Worm (Caenorhabditis elegans) whole organism, young adult: Measurements from ENCODE around the gene F18G5.6.
A peak's percentile ranks its signal among the peaks of the same experiment; 100 is the strongest.

Experiments used
- B0336.3 ChIP-seq: fragments of 200-800 bp; sonication (Bioruptor generic); IDR thresholded peaks from 2 replicates; pipeline ENCODE4 v1.3.6; 2022; ENCODE audit warnings: missing genetic modification characterization, missing compliant biosample characterization
- F10E7.11 ChIP-seq: sonication (generic microtip); optimal IDR thresholded peaks from 2 replicates; lab custom pipeline; 2017; ENCODE audit warnings: mild to moderate bottlenecking, missing genetic modification characterization, moderate library complexity, missing compliant biosample characterization
- F39B2.1 ChIP-seq: fragments of 200-800 bp; sonication (Bioruptor generic); IDR thresholded peaks from 2 replicates; pipeline ENCODE4 v1.3.6; 2022; ENCODE audit warnings: missing genetic modification reagents, missing genetic modification characterization, missing compliant biosample characterization
- F52B5.7 ChIP-seq: sonication (generic microtip); optimal IDR thresholded peaks from 2 replicates; lab custom pipeline; 2016; ENCODE audit warnings: mild to moderate bottlenecking, missing genetic modification characterization, missing compliant biosample characterization
- F55B11.4 ChIP-seq: sonication (generic microtip); optimal IDR thresholded peaks from 2 replicates; lab custom pipeline; 2016; ENCODE audit warnings: missing compliant biosample characterization, missing genetic modification characterization, borderline replicate concordance; ENCODE audit not compliant: insufficient read depth
- K12H6.12 ChIP-seq: fragments of 200-800 bp; sonication (Bioruptor generic); optimal IDR thresholded peaks from 2 replicates; lab custom pipeline; 2018; ENCODE audit warnings: mild to moderate bottlenecking, missing genetic modification characterization, missing compliant biosample characterization
- T26A5.8 ChIP-seq: sonication (generic microtip); optimal IDR thresholded peaks from 2 replicates; lab custom pipeline; 2016; ENCODE audit warnings: missing genetic modification characterization, missing compliant biosample characterization
- Y53F4B.3 ChIP-seq: fragments of 200-800 bp; sonication (Bioruptor generic); IDR thresholded peaks from 2 replicates; pipeline ENCODE4 v1.3.6; 2022; ENCODE audit warnings: missing genetic modification reagents, missing genetic modification characterization, missing compliant biosample characterization
- Y53G8AR.9 ChIP-seq: fragments of 200-800 bp; sonication (Bioruptor generic); conservative IDR thresholded peaks from 2 replicates; pipeline ENCODE4 v1.3.6; 2022; ENCODE audit warnings: missing genetic modification reagents, missing genetic modification characterization, missing compliant biosample characterization
- Y95B8A.8 ChIP-seq: fragments of 200-800 bp; sonication (Bioruptor generic); IDR thresholded peaks from 2 replicates; pipeline ENCODE4 v1.3.6; 2022; ENCODE audit warnings: missing genetic modification reagents, missing genetic modification characterization, missing compliant biosample characterization
- atf-7 ChIP-seq: sonication (generic microtip); optimal IDR thresholded peaks from 2 replicates; lab custom pipeline; 2017; ENCODE audit warnings: mild to moderate bottlenecking, missing genetic modification characterization, missing compliant biosample characterization
- cebp-1 ChIP-seq, 2 experiments: fragments of 200-800 bp in 1 of 2; sonication (Bioruptor generic) in 1 of 2; sonication (generic microtip) in 1 of 2; IDR thresholded peaks in 1 of 2; optimal IDR thresholded peaks in 1 of 2; 2 replicates each; pipeline versions ENCODE4 v1.3.6 to Lab custom; 2017 to 2022; ENCODE audit warnings: missing compliant biosample characterization in 2 of 2, missing genetic modification characterization in 2 of 2, mild to moderate bottlenecking in 1 of 2, missing genetic modification reagents in 1 of 2, moderate library complexity in 1 of 2
- ceh-27 ChIP-seq: fragments of 200-800 bp; sonication (Bioruptor generic); optimal IDR thresholded peaks from 2 replicates; lab custom pipeline; 2018; ENCODE audit warnings: mild to moderate bottlenecking, missing genetic modification characterization, moderate library complexity, missing compliant biosample characterization
- chd-7 ChIP-seq: sonication (generic microtip); optimal IDR thresholded peaks from 2 replicates; lab custom pipeline; 2016; ENCODE audit warnings: mild to moderate bottlenecking, missing genetic modification characterization, moderate library complexity, missing compliant biosample characterization
- dox-1 ChIP-seq: fragments of 200-800 bp; sonication (Bioruptor generic); IDR thresholded peaks from 2 replicates; pipeline ENCODE4 v1.3.6; 2022; ENCODE audit warnings: missing genetic modification reagents, missing genetic modification characterization, missing compliant biosample characterization
- dpff-1 ChIP-seq: sonication (generic microtip); optimal IDR thresholded peaks from 2 replicates; lab custom pipeline; 2017; ENCODE audit warnings: mild to moderate bottlenecking, missing genetic modification characterization, missing compliant biosample characterization
- egrh-3 ChIP-seq: fragments of 200-800 bp; sonication (Bioruptor generic); IDR thresholded peaks from 2 replicates; pipeline ENCODE4 v1.3.6; 2022; ENCODE audit warnings: missing genetic modification reagents, missing genetic modification characterization, missing compliant biosample characterization
- gei-17 ChIP-seq: fragments of 200-800 bp; sonication (Bioruptor generic); optimal IDR thresholded peaks from 2 replicates; lab custom pipeline; 2018; ENCODE audit warnings: mild to moderate bottlenecking, missing genetic modification characterization, missing compliant biosample characterization
- him-1 ChIP-seq: sonication (generic microtip); optimal IDR thresholded peaks from 2 replicates; lab custom pipeline; 2016; ENCODE audit warnings: missing genotype, missing genetic modification reagents, missing genetic modification characterization, missing compliant biosample characterization
- hmg-1.2 ChIP-seq: fragments of 200-800 bp; sonication (Bioruptor generic); IDR thresholded peaks from 2 replicates; pipeline ENCODE4 v1.3.6; 2022; ENCODE audit warnings: missing genetic modification reagents, missing genetic modification characterization, missing compliant biosample characterization
- hmg-20 ChIP-seq: fragments of 200-800 bp; sonication (Bioruptor generic); IDR thresholded peaks from 2 replicates; pipeline ENCODE4 v1.3.6; 2022; ENCODE audit warnings: missing genetic modification reagents, missing genetic modification characterization, missing compliant biosample characterization
- hsf-1 ChIP-seq: fragments of 200-800 bp; sonication (Bioruptor generic); IDR thresholded peaks from 2 replicates; pipeline ENCODE4 v1.3.6; 2022; ENCODE audit warnings: missing genetic modification reagents, missing genetic modification characterization, missing compliant biosample characterization
- lag-1 ChIP-seq: fragments of 200-800 bp; sonication (Bioruptor generic); IDR thresholded peaks from 2 replicates; pipeline ENCODE4 v1.3.6; 2022; ENCODE audit warnings: missing genetic modification reagents, missing genetic modification characterization, missing compliant biosample characterization
- let-526 ChIP-seq: fragments of 200-800 bp; sonication (Bioruptor generic); IDR thresholded peaks from 2 replicates; pipeline ENCODE4 v1.3.6; 2022; ENCODE audit warnings: missing genetic modification reagents, missing genetic modification characterization, missing compliant biosample characterization
- lin-40 ChIP-seq: sonication (generic microtip); optimal IDR thresholded peaks from 2 replicates; lab custom pipeline; 2016; ENCODE audit warnings: missing genetic modification characterization, mild to moderate bottlenecking, missing compliant biosample characterization, missing genotype, missing genetic modification reagents
- lir-1 ChIP-seq: fragments of 200-800 bp; sonication (Bioruptor generic); conservative IDR thresholded peaks from 2 replicates; pipeline ENCODE4 v1.3.6; 2022; ENCODE audit warnings: missing genetic modification reagents, missing genetic modification characterization, missing compliant biosample characterization
- madf-10 ChIP-seq: sonication (generic microtip); optimal IDR thresholded peaks from 2 replicates; lab custom pipeline; 2016; ENCODE audit warnings: mild to moderate bottlenecking, missing genetic modification characterization, missing compliant biosample characterization
- madf-8 ChIP-seq: fragments of 200-800 bp; sonication (Bioruptor generic); conservative IDR thresholded peaks from 2 replicates; pipeline ENCODE4 v1.3.6; 2022; ENCODE audit warnings: missing genetic modification reagents, missing genetic modification characterization, missing compliant biosample characterization
- mel-28 ChIP-seq: sonication (generic microtip); optimal IDR thresholded peaks from 2 replicates; lab custom pipeline; 2016; ENCODE audit warnings: borderline replicate concordance, mild to moderate bottlenecking, missing genetic modification characterization, missing compliant biosample characterization
- nfya-1 ChIP-seq: sonication (generic microtip); optimal IDR thresholded peaks from 2 replicates; lab custom pipeline; 2017; ENCODE audit warnings: antibody characterized with exemption, missing compliant biosample characterization, missing genetic modification characterization, borderline replicate concordance; ENCODE audit not compliant: insufficient read depth
- nhr-120 ChIP-seq: fragments of 200-800 bp; sonication (Bioruptor generic); IDR thresholded peaks from 2 replicates; pipeline ENCODE4 v1.3.6; 2022; ENCODE audit warnings: missing genetic modification characterization, missing compliant biosample characterization
- nhr-80 ChIP-seq: sonication (generic microtip); optimal IDR thresholded peaks from 2 replicates; lab custom pipeline; 2016; ENCODE audit warnings: missing genetic modification characterization, missing compliant biosample characterization
- nhr-90 ChIP-seq: sonication (generic microtip); optimal IDR thresholded peaks from 2 replicates; lab custom pipeline; 2016; ENCODE audit warnings: missing genotype, mild to moderate bottlenecking, missing genetic modification characterization, missing compliant biosample characterization
- pbrm-1 ChIP-seq: fragments of 200-800 bp; sonication (Bioruptor generic); IDR thresholded peaks from 2 replicates; pipeline ENCODE4 v1.3.6; 2022; ENCODE audit warnings: missing genetic modification reagents, missing genetic modification characterization, missing compliant biosample characterization
- rcor-1 ChIP-seq: fragments of 200-800 bp; sonication (Bioruptor generic); IDR thresholded peaks from 2 replicates; pipeline ENCODE4 v1.3.6; 2022; ENCODE audit warnings: missing genetic modification reagents, missing genetic modification characterization, missing compliant biosample characterization
- snpc-3.4 ChIP-seq: sonication (generic microtip); optimal IDR thresholded peaks from 2 replicates; lab custom pipeline; 2017; ENCODE audit warnings: missing genetic modification characterization, mild to moderate bottlenecking, missing compliant biosample characterization, antibody characterized with exemption, moderate library complexity, missing genotype, missing genetic modification reagents
- snpc-4 ChIP-seq, 5 experiments: fragments of 150-350 bp in 1 of 5; sonication (generic microtip) in 4 of 5; optimal IDR thresholded peaks; 2 replicates each; lab custom pipeline; 2014 to 2018; ENCODE audit warnings: missing genetic modification characterization in 5 of 5, missing biosample characterization in 3 of 5, antibody characterized with exemption in 2 of 5, mild to moderate bottlenecking in 2 of 5, missing compliant biosample characterization in 2 of 5, missing genotype in 2 of 5, moderate library complexity in 2 of 5, missing genetic modification reagents in 1 of 5
- somi-1 ChIP-seq: fragments of 200-800 bp; sonication (Bioruptor generic); optimal IDR thresholded peaks from 2 replicates; lab custom pipeline; 2018; ENCODE audit warnings: mild to moderate bottlenecking, missing genetic modification characterization, missing compliant biosample characterization
- tbp1 ChIP-seq: fragments of 200-800 bp; sonication (Bioruptor generic); optimal IDR thresholded peaks from 2 replicates; lab custom pipeline; 2018; ENCODE audit warnings: mild to moderate bottlenecking, missing genetic modification characterization, missing compliant biosample characterization
- unc-62 ChIP-seq: fragments of 150-350 bp; optimal IDR thresholded peaks from 2 replicates; lab custom pipeline; 2014; ENCODE audit warnings: missing biosample characterization, missing genetic modification reagents, missing genetic modification characterization
- zfh-2 ChIP-seq: fragments of 200-800 bp; sonication (Bioruptor generic); conservative IDR thresholded peaks from 2 replicates; pipeline ENCODE4 v1.3.6; 2022; ENCODE audit warnings: missing genetic modification reagents, missing genetic modification characterization, missing compliant biosample characterization

Gene F18G5.6

ce11 chrX:9228441-9228840 lies 35.7 kb downstream of the F18G5.6 start:
- TF ChIP-seq mel-28 (tag; lab: Kevin White, UChicago) (no peak), madf-8 (no peak), snpc-4 (GFP tag; optimal IDR thresholded peaks at IDR 0.05; lab: Kevin White, UChicago) (no peak), snpc-4 (tag; optimal IDR thresholded peaks at IDR 0.05; lab: Kevin White, UChicago) (no peak), somi-1 (GFP tag; lab: Kevin White, UChicago) (no peak), atf-7 (tag; lab: Kevin White, UChicago) (no peak)

- no peak for TF ChIP-seq F10E7.11
- TF ChIP-seq egrh-3, result no peak
- no peak for TF ChIP-seq K12H6.12
- TF ChIP-seq him-1 (tag; lab: Kevin White, UChicago), result no peak
- no peak for TF ChIP-seq F52B5.7 (tag; lab: Kevin White, UChicago)
- TF ChIP-seq lag-1, result no peak
- no peak for TF ChIP-seq Y53F4B.3 (GFP tag; lab: Robert Waterston, UW)
These were observed 37.2 kb downstream of the F18G5.6 start for ce11 chrX:9226904-9227303.

ce11 chrX:9225273-9225672 lies 38.9 kb downstream of the F18G5.6 start:
- no peak for TF ChIP-seq chd-7 (tag; lab: Kevin White, UChicago)
- no peak for TF ChIP-seq cebp-1 (GFP tag; IDR thresholded peaks at IDR 0.05; lab: Robert Waterston, UW)
- peak; percentile 53 for TF ChIP-seq cebp-1 (tag; optimal IDR thresholded peaks at IDR 0.05; lab: Kevin White, UChicago)
- TF ChIP-seq pbrm-1 (GFP tag; lab: Robert Waterston, UW), result peak; percentile 38; the same call in 1 of the 2 replicates
- TF ChIP-seq tbp1 (GFP tag; lab: Kevin White, UChicago), result peak; percentile 13
- TF ChIP-seq hmg-1.2 (GFP tag; lab: Robert Waterston, UW), result peak; percentile 89
- TF ChIP-seq hmg-20, result 0 out of 2 replicates have a peak, but pooled peaks have one; percentile 18
- peak; percentile 41 for TF ChIP-seq ceh-27 (GFP tag; lab: Kevin White, UChicago)
- peak; percentile 86 for TF ChIP-seq nhr-80 (tag; lab: Kevin White, UChicago)
- peak; percentile 68; the same call in 1 of the 2 replicates for TF ChIP-seq dox-1 (GFP tag; lab: Robert Waterston, UW)
- TF ChIP-seq K12H6.12, result peak; percentile 6
- 0 out of 2 replicates have a peak, but pooled peaks have one; percentile 37 for TF ChIP-seq Y53G8AR.9 (GFP tag; lab: Robert Waterston, UW)
- TF ChIP-seq let-526 (GFP tag; lab: Robert Waterston, UW), result no peak
- TF ChIP-seq zfh-2, result peak; percentile 78
- no peak for TF ChIP-seq gei-17 (GFP tag; lab: Kevin White, UChicago)
- TF ChIP-seq rcor-1 (GFP tag; lab: Robert Waterston, UW), result no peak

- TF ChIP-seq nfya-1 (tag; lab: Kevin White, UChicago) (no peak), T26A5.8 (no peak), unc-62 (GFP tag; lab: Kevin White, UChicago) (peak; percentile 92), tbp1 (GFP tag; lab: Kevin White, UChicago) (peak; percentile 15), F39B2.1 (no peak), dox-1 (GFP tag; lab: Robert Waterston, UW) (no peak), B0336.3 (peak; percentile 67), hsf-1 (GFP tag; lab: Robert Waterston, UW) (no peak), let-526 (GFP tag; lab: Robert Waterston, UW) (0 out of 2 replicates have a peak, but pooled peaks have one; percentile 28), lir-1 (GFP tag; lab: Robert Waterston, UW) (no peak; the same call in 1 of the 2 replicates), atf-7 (tag; lab: Kevin White, UChicago) (peak; percentile 48), lin-40 (tag; lab: Kevin White, UChicago) (peak; percentile 51), nhr-90 (peak; percentile 36), snpc-3.4 (tag; lab: Kevin White, UChicago) (no peak), F10E7.11 (no peak), nhr-80 (tag; lab: Kevin White, UChicago) (peak; percentile 91), pbrm-1 (GFP tag; lab: Robert Waterston, UW) (no peak), F55B11.4 (tag; lab: Kevin White, UChicago) (no peak), nhr-120 (GFP tag; lab: Robert Waterston, UW) (no peak), cebp-1 (GFP tag; IDR thresholded peaks at IDR 0.05; lab: Robert Waterston, UW) (no peak), cebp-1 (tag; optimal IDR thresholded peaks at IDR 0.05; lab: Kevin White, UChicago) (peak; percentile 70), dpff-1 (tag; lab: Kevin White, UChicago) (no peak), zfh-2 (no peak), ceh-27 (GFP tag; lab: Kevin White, UChicago) (no peak), Y95B8A.8 (GFP tag; lab: Robert Waterston, UW) (no peak), madf-10 (tag; lab: Kevin White, UChicago) (no peak)
These were observed 50.2 kb downstream of the F18G5.6 start, which contains the start of gene C35B8.3 for ce11 chrX:9213873-9214341. TSS of gene C35B8.3 (plus strand) at chrX:9213923.
